Fruit fly (Drosophila melanogaster) whole organism, embryonic: ENCODE results near the gene CG32487.

Experiments used
- Abd-B ChIP-seq: fragments of 200-800 bp; sonication (Bioruptor generic); optimal IDR thresholded peaks from 2 replicates; lab custom pipeline; 2018; ENCODE audit warnings: missing biosample characterization, mild to moderate bottlenecking, missing genetic modification characterization, moderate library complexity
- CG10321 ChIP-seq: fragments of 200-800 bp; sonication (Bioruptor generic); IDR thresholded peaks from 2 replicates; pipeline ENCODE4 v1.3.6; 2022; ENCODE audit warnings: missing biosample characterization, missing genetic modification characterization
- CG11093 ChIP-seq: fragments of 200-800 bp; sonication (Bioruptor generic); IDR thresholded peaks from 3 replicates; pipeline ENCODE4 v1.3.6; 2022; ENCODE audit warnings: missing biosample characterization, missing genetic modification characterization
- CG11456 ChIP-seq: fragments of 200-800 bp; sonication (Bioruptor generic); IDR thresholded peaks from 3 replicates; pipeline ENCODE4 v1.3.6; 2022; ENCODE audit warnings: missing biosample characterization, missing genetic modification characterization
- CG12659 ChIP-seq: fragments of 200-800 bp; sonication (Bioruptor generic); optimal IDR thresholded peaks from 3 replicates; lab custom pipeline; 2017; ENCODE audit warnings: mild to moderate bottlenecking, missing biosample characterization, missing genetic modification reagents, missing genetic modification characterization
- CG12744 ChIP-seq: fragments of 200-800 bp; sonication (Bioruptor generic); optimal IDR thresholded peaks from 2 replicates; lab custom pipeline; 2016; ENCODE audit warnings: missing biosample characterization, missing genetic modification characterization
- CG13287 ChIP-seq: fragments of 200-800 bp; sonication (Bioruptor generic); IDR thresholded peaks from 2 replicates; pipeline ENCODE4 v1.3.6; 2022; ENCODE audit warnings: missing biosample characterization, missing genetic modification characterization; ENCODE audit not compliant: partially characterized antibody
- CG13775 ChIP-seq: fragments of 200-800 bp; sonication (Bioruptor generic); optimal IDR thresholded peaks from 3 replicates; lab custom pipeline; 2017; ENCODE audit warnings: missing biosample characterization, mild to moderate bottlenecking, missing genetic modification characterization
- CG16863 ChIP-seq: fragments of 200-800 bp; sonication (Bioruptor generic); optimal IDR thresholded peaks from 3 replicates; lab custom pipeline; 2016; ENCODE audit warnings: missing biosample characterization, missing genetic modification characterization
- CG17385 ChIP-seq: fragments of 200-800 bp; sonication (Bioruptor generic); optimal IDR thresholded peaks from 3 replicates; lab custom pipeline; 2018; ENCODE audit warnings: missing biosample characterization, mild to moderate bottlenecking, missing genetic modification characterization
- CG1792 ChIP-seq: fragments of 200-800 bp; sonication (Bioruptor generic); optimal IDR thresholded peaks from 2 replicates; lab custom pipeline; 2016; ENCODE audit warnings: missing biosample characterization, missing genetic modification characterization
- CG18011 ChIP-seq: fragments of 200-800 bp; sonication (Bioruptor generic); optimal IDR thresholded peaks from 2 replicates; lab custom pipeline; 2017; ENCODE audit warnings: missing biosample characterization, missing genetic modification characterization, mild to moderate bottlenecking, moderate library complexity, missing genotype
- CG18599 ChIP-seq: fragments of 200-800 bp; sonication (Bioruptor generic); optimal IDR thresholded peaks from 3 replicates; lab custom pipeline; 2017; ENCODE audit warnings: missing biosample characterization, missing genetic modification characterization, mild to moderate bottlenecking, moderate library complexity, missing genetic modification reagents
- CG2712 ChIP-seq: fragments of 200-800 bp; optimal IDR thresholded peaks from 3 replicates; lab custom pipeline; 2019; ENCODE audit warnings: missing biosample characterization, mild to moderate bottlenecking, missing genetic modification characterization, moderate library complexity
- CG33557 ChIP-seq: fragments of 200-800 bp; sonication (Bioruptor generic); optimal IDR thresholded peaks from 2 replicates; lab custom pipeline; 2019; ENCODE audit warnings: missing biosample characterization, mild to moderate bottlenecking, missing genetic modification characterization, moderate library complexity
- CG3995 ChIP-seq: fragments of 200-800 bp; sonication (Bioruptor generic); optimal IDR thresholded peaks from 3 replicates; lab custom pipeline; 2016; ENCODE audit warnings: missing biosample characterization, missing genetic modification characterization
- CG6683 ChIP-seq: fragments of 200-800 bp; sonication (Bioruptor generic); optimal IDR thresholded peaks from 2 replicates; lab custom pipeline; 2017; ENCODE audit warnings: missing biosample characterization, mild to moderate bottlenecking, missing genetic modification characterization, missing genetic modification reagents
- CG7357 ChIP-seq: fragments of 200-800 bp; sonication (Bioruptor generic); IDR thresholded peaks from 3 replicates; pipeline ENCODE4 v1.3.6; 2022; ENCODE audit warnings: missing biosample characterization, missing genetic modification characterization
- CG8765 ChIP-seq: fragments of 200-800 bp; sonication (Bioruptor generic); IDR thresholded peaks from 2 replicates; pipeline ENCODE4 v1.3.6; 2022; ENCODE audit warnings: missing biosample characterization, missing genetic modification characterization
- CG9932 ChIP-seq: fragments of 200-800 bp; sonication (Bioruptor generic); IDR thresholded peaks from 2 replicates; pipeline ENCODE4 v1.3.6; 2022; ENCODE audit warnings: missing biosample characterization, missing genetic modification characterization
- Camta ChIP-seq: fragments of 200-800 bp; sonication (Bioruptor generic); optimal IDR thresholded peaks from 2 replicates; lab custom pipeline; 2016; ENCODE audit warnings: missing biosample characterization, missing genetic modification characterization
- CoRest ChIP-seq: fragments of 200-800 bp; sonication (Bioruptor generic); optimal IDR thresholded peaks from 3 replicates; lab custom pipeline; 2018; ENCODE audit warnings: missing biosample characterization, mild to moderate bottlenecking, missing genetic modification characterization, moderate library complexity
- Dip3 ChIP-seq: fragments of 200-800 bp; sonication (Bioruptor generic); optimal IDR thresholded peaks from 3 replicates; lab custom pipeline; 2016; ENCODE audit warnings: missing biosample characterization, missing genetic modification characterization
- HLH3B ChIP-seq: fragments of 200-800 bp; sonication (Bioruptor generic); IDR thresholded peaks from 2 replicates; pipeline ENCODE4 v1.3.6; 2022; ENCODE audit warnings: missing biosample characterization, missing genetic modification characterization
- Hr78 ChIP-seq, 2 experiments: fragments of 200-800 bp in 1 of 2; fragments of >200 bp in 1 of 2; sonication (Bioruptor generic) in 1 of 2; optimal IDR thresholded peaks; 2 replicates each; lab custom pipeline; 2017 to 2019; ENCODE audit warnings: missing biosample characterization in 2 of 2, missing genetic modification characterization in 2 of 2, mild to moderate bottlenecking in 1 of 2, moderate library complexity in 1 of 2
- Neu2 ChIP-seq: fragments of 200-800 bp; sonication (Bioruptor generic); optimal IDR thresholded peaks from 3 replicates; lab custom pipeline; 2016; ENCODE audit warnings: missing biosample characterization, missing genetic modification characterization, borderline replicate concordance
- Oaz ChIP-seq: fragments of 200-800 bp; sonication (Bioruptor generic); IDR thresholded peaks from 2 replicates; pipeline ENCODE4 v1.3.6; 2022; ENCODE audit warnings: missing biosample characterization, missing genetic modification characterization
- Six4 ChIP-seq: fragments of 200-800 bp; sonication (Bioruptor generic); optimal IDR thresholded peaks from 2 replicates; lab custom pipeline; 2016; ENCODE audit warnings: missing biosample characterization, missing genetic modification characterization
- Xrp1 ChIP-seq: fragments of 200-800 bp; sonication (Bioruptor generic); IDR thresholded peaks from 2 replicates; pipeline ENCODE4 v1.3.6; 2022; ENCODE audit warnings: missing biosample characterization, missing genetic modification characterization
- ase ChIP-seq: fragments of 200-800 bp; sonication (Bioruptor generic); IDR thresholded peaks from 3 replicates; pipeline ENCODE4 v1.3.6; 2022; ENCODE audit warnings: missing biosample characterization, missing genetic modification characterization
- bab2 ChIP-seq: fragments of 200-800 bp; sonication (Bioruptor generic); optimal IDR thresholded peaks from 2 replicates; lab custom pipeline; 2016; ENCODE audit warnings: missing biosample characterization, missing genetic modification characterization
- bbx ChIP-seq: fragments of 200-800 bp; sonication (Bioruptor generic); IDR thresholded peaks from 2 replicates; pipeline ENCODE4 v1.3.6; 2022; ENCODE audit warnings: missing biosample characterization, missing genetic modification characterization; ENCODE audit not compliant: partially characterized antibody
- bsh ChIP-seq, 2 experiments: fragments of 200-800 bp; sonication (Bioruptor generic); optimal IDR thresholded peaks; 2 replicates each; lab custom pipeline; 2017 to 2018; ENCODE audit warnings: mild to moderate bottlenecking in 2 of 2, missing biosample characterization in 2 of 2, missing genetic modification characterization in 2 of 2, moderate library complexity in 1 of 2
- cad ChIP-seq: fragments of >200 bp; optimal IDR thresholded peaks from 2 replicates; lab custom pipeline; 2017; ENCODE audit warnings: missing biosample characterization, missing genetic modification characterization
- fd64A ChIP-seq: fragments of 200-800 bp; sonication (Bioruptor generic); optimal IDR thresholded peaks from 3 replicates; lab custom pipeline; 2018; ENCODE audit warnings: missing biosample characterization, mild to moderate bottlenecking, missing genetic modification characterization
- gce ChIP-seq: fragments of 200-800 bp; sonication (Bioruptor generic); IDR thresholded peaks from 3 replicates; pipeline ENCODE4 v1.3.6; 2022; ENCODE audit warnings: missing biosample characterization, missing genetic modification characterization
- kah ChIP-seq: fragments of 200-800 bp; sonication (Bioruptor generic); optimal IDR thresholded peaks from 2 replicates; lab custom pipeline; 2018; ENCODE audit warnings: missing biosample characterization, mild to moderate bottlenecking, missing genetic modification characterization
- lab ChIP-seq: fragments of 200-800 bp; sonication (Bioruptor generic); optimal IDR thresholded peaks from 3 replicates; lab custom pipeline; 2017; ENCODE audit warnings: missing biosample characterization, missing genetic modification characterization, mild to moderate bottlenecking, moderate library complexity, missing genetic modification reagents
- nerfin-2 ChIP-seq: fragments of 200-800 bp; sonication (Bioruptor generic); IDR thresholded peaks from 2 replicates; pipeline ENCODE4 v1.3.6; 2022; ENCODE audit warnings: missing biosample characterization, missing genetic modification characterization; ENCODE audit not compliant: partially characterized antibody
- onecut ChIP-seq: fragments of 200-800 bp; sonication (Bioruptor generic); IDR thresholded peaks from 2 replicates; pipeline ENCODE4 v1.3.6; 2022; ENCODE audit warnings: missing biosample characterization, missing genetic modification characterization
- otp ChIP-seq: fragments of 200-800 bp; sonication (Bioruptor generic); IDR thresholded peaks from 3 replicates; pipeline ENCODE4, ENCODE4 v1.3.6; 2022; ENCODE audit warnings: missing biosample characterization, missing genetic modification characterization
- pnt ChIP-seq: fragments of 200-800 bp; sonication (Bioruptor generic); optimal IDR thresholded peaks from 3 replicates; lab custom pipeline; 2016; ENCODE audit warnings: missing biosample characterization, missing genetic modification characterization
- pzg ChIP-seq: fragments of 200-800 bp; sonication (Bioruptor generic); optimal IDR thresholded peaks from 3 replicates; lab custom pipeline; 2018; ENCODE audit warnings: missing biosample characterization, mild to moderate bottlenecking, missing genetic modification characterization, moderate library complexity
- repo ChIP-seq: fragments of 200-800 bp; sonication (Bioruptor generic); optimal IDR thresholded peaks from 2 replicates; lab custom pipeline; 2016; ENCODE audit warnings: missing biosample characterization, missing genetic modification characterization
- ro ChIP-seq: fragments of 200-800 bp; sonication (Bioruptor generic); IDR thresholded peaks from 2 replicates; pipeline ENCODE4 v1.3.6; 2022; ENCODE audit warnings: missing biosample characterization, missing genetic modification characterization
- slp2 ChIP-seq: fragments of 200-800 bp; sonication (Bioruptor generic); optimal IDR thresholded peaks from 2 replicates; lab custom pipeline; 2016; ENCODE audit warnings: missing biosample characterization, missing genetic modification characterization
- tgo ChIP-seq: fragments of 200-800 bp; sonication (Bioruptor generic); IDR thresholded peaks from 3 replicates; pipeline ENCODE4 v1.3.6; 2022; ENCODE audit warnings: missing biosample characterization, missing genetic modification characterization
- wor ChIP-seq: fragments of 200-800 bp; sonication (Bioruptor generic); IDR thresholded peaks from 2 replicates; pipeline ENCODE4 v1.3.6; 2022; ENCODE audit warnings: missing biosample characterization, missing genetic modification characterization

The CG32487 gene

dm6 chr3L:3052110-3052871 is 35.2 kb upstream of the CG32487 start, which contains the start of gene CG1271 (continued):
- no peak for TF ChIP-seq wor (GFP tag; lab: Robert Waterston, UW)
- TF ChIP-seq CG13775 (GFP tag; lab: Kevin White, UChicago): peak; percentile 35
- peak; percentile 74 for TF ChIP-seq CoRest (tag; lab: Kevin White, UChicago)
- TF ChIP-seq bbx: no peak
- TF ChIP-seq otp (GFP tag; lab: Robert Waterston, UW): no peak
- TF ChIP-seq pzg (GFP tag; lab: Kevin White, UChicago): peak; percentile 88
- TF ChIP-seq tgo (GFP tag; lab: Robert Waterston, UW): peak; percentile 59; the same call in 2 of the 3 replicates
- TF ChIP-seq Oaz (GFP tag; lab: Robert Waterston, UW): no peak
- peak; percentile 83 for TF ChIP-seq lab (GFP tag; lab: Kevin White, UChicago)
- peak; percentile 67 for TF ChIP-seq CG1792 (GFP tag; lab: Kevin White, UChicago)
- peak; percentile 36 for TF ChIP-seq CG17385
- TF ChIP-seq Neu2: peak; percentile 28
- TF ChIP-seq CG12659 (GFP tag; lab: Kevin White, UChicago): peak; percentile 56
- peak; percentile 88 for TF ChIP-seq CG18599 (GFP tag; lab: Kevin White, UChicago)
- peak; percentile 38 for TF ChIP-seq repo (GFP tag; lab: Kevin White, UChicago)
- TF ChIP-seq CG11456: peak; percentile 56; the same call in 1 of the 3 replicates
- no peak for TF ChIP-seq gce (GFP tag; lab: Robert Waterston, UW)
- TF ChIP-seq CG33557: peak; percentile 48
- TF ChIP-seq cad (GFP tag; lab: Kevin White, UChicago): no peak
- TF ChIP-seq CG11093 (GFP tag; lab: Robert Waterston, UW): no peak
- 0 out of 3 replicates have a peak, but pooled peaks have one; percentile 6 for TF ChIP-seq CG7357 (GFP tag; lab: Robert Waterston, UW)
- peak; percentile 49 for TF ChIP-seq Six4 (GFP tag; lab: Kevin White, UChicago)
- TF ChIP-seq Abd-B (GFP tag; lab: Kevin White, UChicago): no peak
- peak; percentile 63; the same call in 1 of the 2 replicates for TF ChIP-seq Xrp1 (GFP tag; lab: Robert Waterston, UW)
- TF ChIP-seq CG6683: peak; percentile 26
- peak; percentile 56; the same call in 2 of the 3 replicates for TF ChIP-seq ase (GFP tag; lab: Robert Waterston, UW)
- TF ChIP-seq bab2 (GFP tag; lab: Kevin White, UChicago): peak; percentile 72
- peak; percentile 51; the same call in 1 of the 2 replicates for TF ChIP-seq CG13287 (GFP tag; lab: Robert Waterston, UW)
- TF ChIP-seq onecut (GFP tag; lab: Robert Waterston, UW): 0 out of 2 replicates have a peak, but pooled peaks have one; percentile 21
- TF ChIP-seq CG8765 (GFP tag; lab: Robert Waterston, UW): no peak
- peak; percentile 20 for TF ChIP-seq CG16863
- no peak for TF ChIP-seq CG10321 (GFP tag; lab: Robert Waterston, UW)
- TF ChIP-seq HLH3B (GFP tag; lab: Robert Waterston, UW): peak; percentile 20; the same call in 1 of the 2 replicates
- peak; percentile 42 for TF ChIP-seq slp2
- TF ChIP-seq CG18011 (GFP tag; lab: Kevin White, UChicago): peak; percentile 9
- no peak for TF ChIP-seq nerfin-2 (GFP tag; lab: Robert Waterston, UW)
- TF ChIP-seq fd64A (GFP tag; lab: Kevin White, UChicago): no peak
- TF ChIP-seq ro (GFP tag; lab: Robert Waterston, UW): no peak
- peak; percentile 32 for TF ChIP-seq pnt (GFP tag; lab: Kevin White, UChicago)
- peak; percentile 43 for TF ChIP-seq Camta
- TF ChIP-seq Hr78 (GFP tag; optimal IDR thresholded peaks at IDR 0.05; lab: Kevin White, UChicago): no peak
- peak; percentile 67 for TF ChIP-seq Dip3 (GFP tag; lab: Kevin White, UChicago)
- TF ChIP-seq CG12744 (GFP tag; lab: Kevin White, UChicago): peak; percentile 24
- peak; percentile 73 for TF ChIP-seq CG9932 (GFP tag; lab: Robert Waterston, UW)
- peak; percentile 59 for TF ChIP-seq kah
- peak; percentile 57 for TF ChIP-seq CG3995
- TF ChIP-seq CG2712 (tag; lab: Kevin White, UChicago): peak; percentile 71
- peak in 1 of 2 experiments; percentile 14 for TF ChIP-seq bsh (GFP tag; optimal IDR thresholded peaks at IDR 0.05; lab: Kevin White, UChicago)
